Worm (Caenorhabditis elegans) whole organism, L3 larva: ENCODE results near the gene git-1.
A peak's percentile ranks its signal among the peaks of the same experiment; 100 is the strongest.

Source experiments
- R02D3.7 ChIP-seq: fragments of 150-350 bp; optimal IDR thresholded peaks from 2 replicates; lab custom pipeline; 2014; ENCODE audit warnings: missing biosample characterization, missing genetic modification characterization
- ZK546.5 ChIP-seq: sonication (generic microtip); optimal IDR thresholded peaks from 2 replicates; lab custom pipeline; 2017; ENCODE audit warnings: missing biosample characterization, missing genetic modification characterization
- aly-2 ChIP-seq: fragments of 150-350 bp; optimal IDR thresholded peaks from 2 replicates; lab custom pipeline; 2014; ENCODE audit warnings: missing biosample characterization, missing genetic modification characterization
- ama-1 ChIP-seq: fragments of 150-350 bp; optimal IDR thresholded peaks from 2 replicates; lab custom pipeline; 2018
- ceh-16 ChIP-seq: sonication (generic microtip); optimal IDR thresholded peaks from 2 replicates; lab custom pipeline; 2017; ENCODE audit warnings: missing biosample characterization, missing genetic modification characterization
- ceh-82 ChIP-seq: fragments of 150-350 bp; optimal IDR thresholded peaks from 2 replicates; lab custom pipeline; 2014; ENCODE audit warnings: missing biosample characterization, missing genetic modification characterization
- ceh-9 ChIP-seq: sonication (generic microtip); optimal IDR thresholded peaks from 2 replicates; lab custom pipeline; 2018; ENCODE audit warnings: missing biosample characterization, missing genetic modification characterization
- daf-12 ChIP-seq: fragments of 150-350 bp; optimal IDR thresholded peaks from 2 replicates; lab custom pipeline; 2014; ENCODE audit warnings: missing biosample characterization, missing genetic modification reagents, missing genetic modification characterization
- egl-27 ChIP-seq: sonication (generic microtip); optimal IDR thresholded peaks from 4 replicates; lab custom pipeline; 2017; ENCODE audit warnings: missing biosample characterization, missing genetic modification reagents, missing genetic modification characterization
- egl-5 ChIP-seq: fragments of 150-350 bp; optimal IDR thresholded peaks from 2 replicates; lab custom pipeline; 2017; ENCODE audit warnings: missing biosample characterization, missing genetic modification reagents, missing genetic modification characterization, inconsistent platforms
- elt-2 ChIP-seq: sonication (generic microtip); optimal IDR thresholded peaks from 2 replicates; lab custom pipeline; 2016; ENCODE audit warnings: missing genetic modification reagents, mild to moderate bottlenecking, missing genetic modification characterization, missing compliant biosample characterization
- elt-3 ChIP-seq, 3 experiments: fragments of 150-350 bp in 1 of 3; sonication (generic microtip) in 2 of 3; optimal IDR thresholded peaks; 2 replicates in 2 of 3; 4 replicates in 1 of 3; lab custom pipeline; 2014 to 2017; ENCODE audit warnings: missing biosample characterization in 3 of 3, missing genetic modification characterization in 3 of 3
- eor-1 ChIP-seq, 2 experiments: fragments of 150-350 bp; optimal IDR thresholded peaks; 2 replicates each; lab custom pipeline; 2014 to 2018; ENCODE audit warnings: missing biosample characterization in 2 of 2, missing genetic modification characterization in 2 of 2
- fkh-10 ChIP-seq: sonication (generic microtip); optimal IDR thresholded peaks from 2 replicates; lab custom pipeline; 2017; ENCODE audit warnings: missing biosample characterization, missing genetic modification reagents, missing genetic modification characterization
- fkh-2 ChIP-seq: fragments of 150-350 bp; optimal IDR thresholded peaks from 2 replicates; lab custom pipeline; 2014; ENCODE audit warnings: missing biosample characterization, missing genetic modification reagents, missing genetic modification characterization
- fos-1 ChIP-seq: fragments of 150-350 bp; optimal IDR thresholded peaks from 2 replicates; lab custom pipeline; 2014; ENCODE audit warnings: missing biosample characterization, missing genetic modification characterization
- hmg-11 ChIP-seq: sonication (generic microtip); optimal IDR thresholded peaks from 2 replicates; lab custom pipeline; 2016; ENCODE audit warnings: missing genetic modification characterization, missing compliant biosample characterization
- jun-1 ChIP-seq: fragments of 150-350 bp; optimal IDR thresholded peaks from 2 replicates; lab custom pipeline; 2014; ENCODE audit warnings: missing biosample characterization, missing genetic modification reagents, missing genetic modification characterization
- lsy-12 ChIP-seq: sonication (generic microtip); optimal IDR thresholded peaks from 2 replicates; lab custom pipeline; 2016; ENCODE audit warnings: mild to moderate bottlenecking, missing genetic modification characterization, missing compliant biosample characterization
- mdl-1 ChIP-seq: fragments of 150-350 bp; optimal IDR thresholded peaks from 2 replicates; lab custom pipeline; 2014; ENCODE audit warnings: missing biosample characterization, missing genetic modification characterization
- mml-1 ChIP-seq: fragments of 150-350 bp; sonication (generic microtip); optimal IDR thresholded peaks from 3 replicates; lab custom pipeline; 2014; ENCODE audit warnings: missing biosample characterization, missing genetic modification characterization
- nfya-1 ChIP-seq: sonication (generic microtip); optimal IDR thresholded peaks from 2 replicates; lab custom pipeline; 2017; ENCODE audit warnings: missing genetic modification characterization, mild to moderate bottlenecking, missing compliant biosample characterization, antibody characterized with exemption, moderate library complexity; ENCODE audit not compliant: insufficient read depth
- nhr-11 ChIP-seq: fragments of 150-350 bp; optimal IDR thresholded peaks from 2 replicates; lab custom pipeline; 2014; ENCODE audit warnings: missing biosample characterization, missing genetic modification characterization
- nhr-12 ChIP-seq: fragments of 150-350 bp; optimal IDR thresholded peaks from 2 replicates; lab custom pipeline; 2014; ENCODE audit warnings: missing biosample characterization, missing genetic modification characterization
- nhr-23 ChIP-seq: fragments of 150-350 bp; optimal IDR thresholded peaks from 2 replicates; lab custom pipeline; 2014; ENCODE audit warnings: missing biosample characterization, missing genetic modification reagents, missing genetic modification characterization
- nhr-28 ChIP-seq: fragments of 150-350 bp; optimal IDR thresholded peaks from 2 replicates; lab custom pipeline; 2014; ENCODE audit warnings: missing biosample characterization, missing genetic modification characterization
- nhr-76 ChIP-seq: fragments of 150-350 bp; sonication (generic microtip); optimal IDR thresholded peaks from 5 replicates; lab custom pipeline; 2014; ENCODE audit warnings: missing biosample characterization, missing genetic modification characterization
- nhr-77 ChIP-seq: fragments of 150-350 bp; optimal IDR thresholded peaks from 2 replicates; lab custom pipeline; 2014; ENCODE audit warnings: missing biosample characterization, missing genetic modification characterization
- pqm-1 ChIP-seq: fragments of 150-350 bp; optimal IDR thresholded peaks from 2 replicates; lab custom pipeline; 2017; ENCODE audit warnings: missing biosample characterization, missing genetic modification characterization, inconsistent platforms
- sea-2 ChIP-seq: fragments of 150-350 bp; sonication (generic microtip); optimal IDR thresholded peaks from 4 replicates; lab custom pipeline; 2014; ENCODE audit warnings: missing biosample characterization, missing genetic modification reagents, missing genetic modification characterization
- skn-1 ChIP-seq: fragments of 150-350 bp; optimal IDR thresholded peaks from 2 replicates; lab custom pipeline; 2014; ENCODE audit warnings: missing biosample characterization, missing genetic modification characterization
- snpc-4 ChIP-seq: fragments of 150-350 bp; optimal IDR thresholded peaks from 2 replicates; lab custom pipeline; 2014; ENCODE audit warnings: missing biosample characterization, missing genetic modification characterization
- tbx-2 ChIP-seq: sonication (generic microtip); optimal IDR thresholded peaks from 2 replicates; lab custom pipeline; 2016; ENCODE audit warnings: mild to moderate bottlenecking, missing genetic modification characterization, missing compliant biosample characterization
- unc-62 ChIP-seq: fragments of 150-350 bp; sonication (generic microtip); optimal IDR thresholded peaks from 4 replicates; lab custom pipeline; 2014; ENCODE audit warnings: missing biosample characterization, missing genetic modification reagents, missing genetic modification characterization
- ztf-11 ChIP-seq: fragments of 150-350 bp; optimal IDR thresholded peaks from 2 replicates; lab custom pipeline; 2014; ENCODE audit warnings: missing biosample characterization, missing genetic modification characterization
- ztf-4 ChIP-seq: fragments of 150-350 bp; optimal IDR thresholded peaks from 2 replicates; lab custom pipeline; 2014; ENCODE audit warnings: missing biosample characterization, missing genetic modification characterization

Gene git-1

DNA sequence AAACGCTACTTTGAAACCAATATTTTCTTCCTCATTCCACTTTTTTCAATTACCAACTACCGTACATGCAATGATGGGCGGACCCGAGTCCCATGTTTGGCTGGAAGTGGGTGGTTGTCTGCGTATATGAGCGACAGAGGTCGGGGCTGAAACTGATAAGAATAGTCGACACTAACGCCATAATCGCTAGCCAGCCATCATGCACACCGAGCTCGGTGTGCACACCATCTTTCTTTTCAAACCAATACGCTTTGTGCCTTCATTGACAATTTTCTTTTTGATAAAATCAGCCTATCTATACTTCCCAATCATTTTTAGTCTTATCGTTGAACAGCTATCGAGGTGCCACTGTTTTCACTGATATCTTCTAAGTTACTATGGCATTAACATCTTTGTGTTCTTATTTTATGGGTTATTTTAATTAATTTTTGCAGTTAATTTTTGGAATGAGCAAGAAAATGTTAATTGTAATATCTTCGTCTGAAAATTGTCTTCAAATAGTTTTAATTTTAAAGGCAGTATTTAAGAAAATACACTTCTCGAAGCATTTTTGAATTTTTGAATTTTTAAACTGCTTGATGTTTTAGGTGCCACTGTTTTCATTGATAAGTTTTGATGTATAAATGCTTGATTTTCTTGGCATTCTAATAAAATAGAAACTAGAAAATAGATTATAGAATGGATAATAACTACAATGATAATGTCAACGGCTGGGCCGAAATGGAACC, 44.0 kb upstream of the git-1 start, which contains the start of gene elt-2 (continued):
- TF ChIP-seq nhr-12 (tag; lab: Kevin White, UChicago), result no peak
- TF ChIP-seq tbx-2 (tag; lab: Kevin White, UChicago), result no peak
- TF ChIP-seq ceh-9 (tag; lab: Kevin White, UChicago), result no peak
- no peak for TF ChIP-seq egl-5 (tag; lab: Kevin White, UChicago)
- TF ChIP-seq nhr-76, result no peak
- peak; percentile 41 for TF ChIP-seq lsy-12 (tag; lab: Kevin White, UChicago)

DNA sequence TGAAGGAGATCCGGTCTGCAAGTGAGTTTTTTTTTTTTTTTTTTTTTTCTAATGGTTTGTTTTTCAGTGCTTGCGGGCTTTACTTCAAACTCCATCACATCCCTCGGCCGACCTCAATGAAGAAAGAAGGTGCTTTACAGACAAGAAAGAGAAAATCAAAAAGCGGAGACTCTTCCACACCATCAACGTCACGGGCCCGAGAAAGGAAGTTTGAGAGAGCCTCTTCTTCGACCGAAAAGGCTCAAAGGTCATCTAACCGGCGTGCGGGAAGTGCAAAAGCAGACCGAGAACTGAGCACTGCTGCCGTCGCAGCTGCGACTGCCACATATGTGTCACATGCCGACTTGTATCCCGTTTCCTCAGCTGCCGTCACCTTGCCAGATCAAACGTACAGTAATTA, 42.4 kb upstream of the git-1 start:
- TF ChIP-seq ceh-82 (tag; lab: Kevin White, UChicago), result no peak
- no peak for TF ChIP-seq egl-27 (tag; lab: Kevin White, UChicago)
- TF ChIP-seq snpc-4, result no peak
- no peak for TF ChIP-seq hmg-11 (tag; lab: Kevin White, UChicago)
- TF ChIP-seq mdl-1 (tag; lab: Kevin White, UChicago), result no peak
- TF ChIP-seq elt-2 (tag; lab: Kevin White, UChicago), result no peak
- no peak for TF ChIP-seq ztf-11
- TF ChIP-seq fkh-2 (tag; lab: Kevin White, UChicago), result no peak
- TF ChIP-seq ama-1 (lab: Kevin White, UChicago), result no peak
- TF ChIP-seq elt-3 (tag; optimal IDR thresholded peaks at IDR 0.05; lab: Kevin White, UChicago), result no peak
- no peak for TF ChIP-seq ceh-9 (tag; lab: Kevin White, UChicago)
- no peak for TF ChIP-seq skn-1 (tag; lab: Kevin White, UChicago)
- TF ChIP-seq R02D3.7, result no peak
- TF ChIP-seq sea-2, result no peak
- TF ChIP-seq ZK546.5 (tag; lab: Kevin White, UChicago), result no peak
- TF ChIP-seq, all 47 proteins: peak for 0

DNA sequence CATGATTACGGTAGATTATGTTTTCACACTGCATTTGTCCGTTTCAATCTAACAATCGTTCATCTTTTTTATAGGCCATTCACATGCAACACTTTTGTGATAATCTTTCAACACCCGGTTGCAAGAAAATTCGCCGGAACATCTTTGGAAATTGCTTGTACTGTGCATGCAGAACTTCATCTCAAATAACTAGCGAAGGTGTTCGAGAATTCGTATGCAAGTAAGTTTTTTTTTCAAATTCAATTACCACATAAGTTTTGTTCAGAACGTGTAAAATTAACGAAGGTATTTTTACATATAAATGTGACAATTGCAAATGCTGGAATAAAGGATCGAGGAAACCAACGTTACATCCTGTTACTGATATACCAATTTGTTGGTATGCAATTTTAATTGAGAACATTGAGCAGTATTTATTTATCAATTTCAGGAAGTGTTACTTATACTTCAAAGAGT, 39.4 kb upstream of the git-1 start, which contains the start of gene C33D3.3:
TSS of gene C33D3.3 (plus strand) at position 51 of the 456 bp plus-strand sequence.
- TF ChIP-seq nhr-77 (no peak), unc-62 (no peak), fos-1 (tag; lab: Kevin White, UChicago) (no peak), R02D3.7 (no peak), egl-27 (tag; lab: Kevin White, UChicago) (no peak)

DNA sequence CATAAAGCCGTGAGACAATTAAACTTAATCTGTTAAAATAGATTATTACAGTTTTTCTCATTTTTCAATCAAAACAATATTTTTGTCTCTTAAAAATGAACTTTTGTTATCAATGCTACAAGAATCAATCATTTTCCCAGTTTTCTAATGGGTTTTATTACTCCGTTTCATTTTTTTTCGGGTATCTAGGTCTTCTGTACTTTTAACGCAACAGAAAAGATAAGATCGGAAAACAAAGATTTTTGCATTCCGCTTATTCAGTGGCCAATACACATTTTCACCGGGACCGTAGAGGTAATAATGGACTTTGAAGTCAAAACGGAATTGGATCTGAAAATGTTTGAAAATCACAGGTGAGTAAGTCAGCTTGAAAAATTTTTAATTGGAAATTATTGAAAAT, 35.9 kb upstream of the git-1 start, which contains the start of gene C33D3.4:
TSS of gene C33D3.4 (plus strand) at position 301 of the 400 bp plus-strand sequence.
- TF ChIP-seq ztf-4 (no peak), sea-2 (no peak), fos-1 (tag; lab: Kevin White, UChicago) (no peak)

DNA sequence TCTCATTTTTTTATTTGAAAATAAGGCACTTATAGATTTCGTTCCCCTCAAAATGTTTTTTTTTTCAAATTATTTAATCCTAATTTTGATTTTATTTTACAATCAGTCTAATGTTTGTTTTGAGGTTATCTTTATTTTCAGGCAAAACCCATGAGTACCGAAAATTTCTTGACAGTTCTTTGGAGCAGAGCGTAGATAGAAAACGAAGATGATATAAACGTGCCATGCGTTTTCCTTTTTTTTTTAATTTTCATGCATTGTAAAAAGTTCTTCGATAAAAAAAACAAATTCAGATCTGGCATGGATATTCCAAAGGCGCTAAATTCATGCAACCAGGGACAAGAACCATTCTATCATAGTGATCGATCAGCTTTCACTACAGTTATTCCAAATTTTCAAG, 33.7 kb upstream of the git-1 start, which contains the start of gene C33D3.5:
TSS of gene C33D3.5 (plus strand) at position 301 of the 400 bp plus-strand sequence.
- no peak for TF ChIP-seq egl-27 (tag; lab: Kevin White, UChicago)
- TF ChIP-seq pqm-1 (tag; lab: Kevin White, UChicago), result no peak
- TF ChIP-seq nhr-28 (tag; lab: Kevin White, UChicago), result no peak
- TF ChIP-seq mml-1, result no peak
- no peak for TF ChIP-seq nfya-1 (tag; lab: Kevin White, UChicago)
- TF ChIP-seq ceh-82 (tag; lab: Kevin White, UChicago), result no peak
- no peak for TF ChIP-seq daf-12 (tag; lab: Kevin White, UChicago)
- no peak for TF ChIP-seq lsy-12 (tag; lab: Kevin White, UChicago)
- no peak for TF ChIP-seq nhr-77
- no peak for TF ChIP-seq nhr-23 (tag; lab: Kevin White, UChicago)
- TF ChIP-seq eor-1 (tag; optimal IDR thresholded peaks at IDR 0.05; lab: Kevin White, UChicago), result no peak
- TF ChIP-seq fkh-10 (GFP tag; lab: Kevin White, UChicago), result no peak
- TF ChIP-seq ama-1 (lab: Kevin White, UChicago), result no peak
- TF ChIP-seq nhr-76, result no peak
- no peak for TF ChIP-seq jun-1 (tag; lab: Kevin White, UChicago)
- no peak for TF ChIP-seq nhr-11 (tag; lab: Kevin White, UChicago)
- TF ChIP-seq unc-62, result no peak
- no peak for TF ChIP-seq ceh-16 (tag; lab: Kevin White, UChicago)
- no peak for TF ChIP-seq aly-2 (tag; lab: Kevin White, UChicago)
- TF ChIP-seq, all 47 proteins: peak for 0
